Worm (Caenorhabditis elegans): Measurements from ENCODE around the gene R09D1.14.

- TF ChIP-seq ama-1 (optimal IDR thresholded peaks at IDR 0.05) (no peak), nhr-11 (tag; optimal IDR thresholded peaks at IDR 0.05) (no peak), unc-42 (tag; optimal IDR thresholded peaks at IDR 0.05) (no peak), tbx-7 (tag; optimal IDR thresholded peaks at IDR 0.05) (no peak), pha-4 (tag; optimal IDR thresholded peaks at IDR 0.05) (no peak), pha-2 (tag; optimal IDR thresholded peaks at IDR 0.05) (no peak), ceh-30 (tag; optimal IDR thresholded peaks at IDR 0.05) (no peak)
These were observed 47.2 kb downstream of the R09D1.14 start, which contains the start of gene arrd-3 for ce11 chrII:9412086-9412608.
